Worm (Caenorhabditis elegans) whole organism, late embryonic: Measurements from ENCODE around the gene mms-19.

Experiments
- ahr-1 ChIP-seq: sonication (generic microtip); optimal IDR thresholded peaks from 2 replicates; lab custom pipeline; 2016; ENCODE audit warnings: missing genetic modification characterization, missing compliant biosample characterization
- ama-1 ChIP-seq: fragments of 150-350 bp; optimal IDR thresholded peaks from 2 replicates; lab custom pipeline; 2014
- ceh-30 ChIP-seq: fragments of 150-350 bp; optimal IDR thresholded peaks from 2 replicates; lab custom pipeline; 2014; ENCODE audit warnings: missing biosample characterization, missing genetic modification characterization
- ceh-31 ChIP-seq: sonication (generic microtip); optimal IDR thresholded peaks from 2 replicates; lab custom pipeline; 2016; ENCODE audit warnings: missing genetic modification characterization, missing compliant biosample characterization
- fax-1 ChIP-seq: sonication (generic microtip); optimal IDR thresholded peaks from 2 replicates; lab custom pipeline; 2016; ENCODE audit warnings: missing genotype, missing genetic modification characterization, missing compliant biosample characterization
- fkh-10 ChIP-seq: fragments of 150-350 bp; optimal IDR thresholded peaks from 2 replicates; lab custom pipeline; 2014; ENCODE audit warnings: missing biosample characterization, missing genetic modification reagents, missing genetic modification characterization
- npax-4 ChIP-seq: sonication (generic microtip); optimal IDR thresholded peaks from 2 replicates; lab custom pipeline; 2016; ENCODE audit warnings: missing genetic modification characterization, missing compliant biosample characterization
- pax-1 ChIP-seq: fragments of 150-350 bp; optimal IDR thresholded peaks from 2 replicates; lab custom pipeline; 2014; ENCODE audit warnings: missing biosample characterization, missing genetic modification characterization
- sox-4 ChIP-seq: sonication (generic microtip); optimal IDR thresholded peaks from 2 replicates; lab custom pipeline; 2017; ENCODE audit warnings: mild to moderate bottlenecking, missing genetic modification characterization, inconsistent platforms, missing compliant biosample characterization
- tbx-7 ChIP-seq: sonication (generic microtip); optimal IDR thresholded peaks from 2 replicates; lab custom pipeline; 2016; ENCODE audit warnings: missing genotype, missing genetic modification characterization, missing compliant biosample characterization

DNA sequence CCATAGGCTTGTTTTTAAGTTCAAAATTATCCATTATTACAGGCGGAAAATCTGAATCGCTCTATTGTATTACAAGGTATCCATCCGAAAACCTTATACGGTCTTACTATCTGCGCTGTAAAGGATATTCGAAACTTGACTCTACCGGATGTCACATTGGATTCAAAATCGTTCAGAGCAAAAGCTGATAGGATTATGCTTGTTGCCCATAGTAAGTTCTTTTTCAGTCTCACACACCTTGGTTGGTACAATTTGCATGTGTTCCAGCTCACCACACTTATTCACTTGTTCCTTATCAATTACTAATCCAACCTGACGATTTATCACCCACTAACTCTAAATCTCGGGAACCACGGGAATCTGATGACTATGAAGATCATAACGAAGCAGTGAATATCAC is 13.5 kb downstream of the mms-19 start:
- TF ChIP-seq fkh-10 (GFP tag; lab: Kevin White, UChicago) = no peak
- no peak for TF ChIP-seq ahr-1
- no peak for TF ChIP-seq tbx-7 (tag; lab: Kevin White, UChicago)
- no peak for TF ChIP-seq npax-4 (tag; lab: Kevin White, UChicago)
- TF ChIP-seq ceh-31 (tag; lab: Kevin White, UChicago) = no peak
- no peak for TF ChIP-seq fax-1 (tag; lab: Kevin White, UChicago)
- no peak for TF ChIP-seq pax-1 (tag; lab: Kevin White, UChicago)
- TF ChIP-seq sox-4 (tag; lab: Kevin White, UChicago) = no peak
- TF ChIP-seq ama-1 (lab: Kevin White, UChicago) = no peak
- TF ChIP-seq ceh-30 (tag; lab: Kevin White, UChicago) = no peak
